Worm (Caenorhabditis elegans) whole organism, late embryonic: ENCODE results near the gene mev-1.
A peak's percentile ranks its signal among the peaks of the same experiment; 100 is the strongest.

ENCODE experiments used
- C08G9.2 ChIP-seq: sonication (generic microtip); optimal IDR thresholded peaks from 2 replicates; lab custom pipeline; 2016; ENCODE audit warnings: mild to moderate bottlenecking, missing genetic modification characterization, moderate library complexity, missing compliant biosample characterization
- F13H6.1 ChIP-seq: sonication (generic microtip); optimal IDR thresholded peaks from 2 replicates; lab custom pipeline; 2016; ENCODE audit warnings: missing genetic modification characterization, missing compliant biosample characterization
- T23F11.4 ChIP-seq: fragments of 200-800 bp; sonication (Bioruptor generic); optimal IDR thresholded peaks from 2 replicates; lab custom pipeline; 2018; ENCODE audit warnings: mild to moderate bottlenecking, missing genetic modification characterization, missing compliant biosample characterization
- ahr-1 ChIP-seq: sonication (generic microtip); optimal IDR thresholded peaks from 2 replicates; lab custom pipeline; 2016; ENCODE audit warnings: missing genetic modification characterization, missing compliant biosample characterization
- ceh-14 ChIP-seq: sonication (generic microtip); optimal IDR thresholded peaks from 2 replicates; lab custom pipeline; 2016; ENCODE audit warnings: missing genotype, missing genetic modification characterization, missing compliant biosample characterization
- ceh-18 ChIP-seq: sonication (generic microtip); optimal IDR thresholded peaks from 2 replicates; lab custom pipeline; 2016; ENCODE audit warnings: missing genetic modification characterization, missing compliant biosample characterization
- ceh-19 ChIP-seq: fragments of 200-800 bp; sonication (Bioruptor generic); optimal IDR thresholded peaks from 2 replicates; lab custom pipeline; 2018; ENCODE audit warnings: mild to moderate bottlenecking, missing genetic modification characterization, missing compliant biosample characterization
- ceh-22 ChIP-seq: sonication (generic microtip); optimal IDR thresholded peaks from 2 replicates; lab custom pipeline; 2017; ENCODE audit warnings: missing biosample characterization, missing genetic modification characterization
- ceh-6 ChIP-seq: fragments of 200-800 bp; sonication (Bioruptor generic); optimal IDR thresholded peaks from 2 replicates; lab custom pipeline; 2018; ENCODE audit warnings: mild to moderate bottlenecking, missing genetic modification characterization, missing compliant biosample characterization
- ceh-9 ChIP-seq: sonication (generic microtip); optimal IDR thresholded peaks from 2 replicates; lab custom pipeline; 2016; ENCODE audit warnings: mild to moderate bottlenecking, missing genetic modification characterization, inconsistent platforms, missing compliant biosample characterization
- dmd-4 ChIP-seq: sonication (generic microtip); optimal IDR thresholded peaks from 2 replicates; lab custom pipeline; 2016; ENCODE audit warnings: borderline replicate concordance, missing genetic modification characterization, missing compliant biosample characterization
- elt-2 ChIP-seq: sonication (generic microtip); optimal IDR thresholded peaks from 2 replicates; lab custom pipeline; 2016; ENCODE audit warnings: missing genetic modification reagents, missing genetic modification characterization, missing compliant biosample characterization
- ets-4 ChIP-seq: sonication (generic microtip); optimal IDR thresholded peaks from 2 replicates; lab custom pipeline; 2016; ENCODE audit warnings: missing genetic modification characterization, missing compliant biosample characterization
- eyg-1 ChIP-seq: sonication (generic microtip); optimal IDR thresholded peaks from 2 replicates; lab custom pipeline; 2016; ENCODE audit warnings: missing genotype, missing genetic modification characterization, missing compliant biosample characterization
- fax-1 ChIP-seq: sonication (generic microtip); optimal IDR thresholded peaks from 2 replicates; lab custom pipeline; 2016; ENCODE audit warnings: missing genotype, missing genetic modification characterization, missing compliant biosample characterization
- fkh-10 ChIP-seq: fragments of 150-350 bp; optimal IDR thresholded peaks from 2 replicates; lab custom pipeline; 2014; ENCODE audit warnings: missing biosample characterization, missing genetic modification reagents, missing genetic modification characterization
- fkh-6 ChIP-seq: sonication (generic microtip); optimal IDR thresholded peaks from 2 replicates; lab custom pipeline; 2016; ENCODE audit warnings: missing genetic modification characterization, missing compliant biosample characterization
- gmeb-2 ChIP-seq: sonication (generic microtip); optimal IDR thresholded peaks from 2 replicates; lab custom pipeline; 2016; ENCODE audit warnings: missing genetic modification characterization, inconsistent platforms, missing compliant biosample characterization
- hlh-13 ChIP-seq: fragments of 200-800 bp; sonication (Bioruptor generic); optimal IDR thresholded peaks from 2 replicates; lab custom pipeline; 2018; ENCODE audit warnings: mild to moderate bottlenecking, missing genetic modification characterization, missing compliant biosample characterization
- hlh-6 ChIP-seq: sonication (generic microtip); optimal IDR thresholded peaks from 2 replicates; lab custom pipeline; 2016; ENCODE audit warnings: missing genotype, missing genetic modification characterization, missing compliant biosample characterization
- lim-6 ChIP-seq: sonication (generic microtip); optimal IDR thresholded peaks from 2 replicates; lab custom pipeline; 2016; ENCODE audit warnings: missing genetic modification characterization, missing compliant biosample characterization
- lin-11 ChIP-seq: fragments of 200-800 bp; sonication (Bioruptor generic); optimal IDR thresholded peaks from 2 replicates; lab custom pipeline; 2018; ENCODE audit warnings: mild to moderate bottlenecking, missing genetic modification characterization, missing compliant biosample characterization
- madf-2 ChIP-seq: sonication (generic microtip); optimal IDR thresholded peaks from 2 replicates; lab custom pipeline; 2017; ENCODE audit warnings: missing genetic modification characterization, missing compliant biosample characterization
- nhr-232 ChIP-seq: sonication (generic microtip); optimal IDR thresholded peaks from 2 replicates; lab custom pipeline; 2016; ENCODE audit warnings: missing genetic modification characterization, missing compliant biosample characterization
- npax-4 ChIP-seq: sonication (generic microtip); optimal IDR thresholded peaks from 2 replicates; lab custom pipeline; 2016; ENCODE audit warnings: missing genetic modification characterization, missing compliant biosample characterization
- pag-3 ChIP-seq: sonication (generic microtip); optimal IDR thresholded peaks from 2 replicates; lab custom pipeline; 2016; ENCODE audit warnings: missing compliant biosample characterization, missing genetic modification characterization, borderline replicate concordance
- ref-2 ChIP-seq: sonication (generic microtip); optimal IDR thresholded peaks from 2 replicates; lab custom pipeline; 2016; ENCODE audit warnings: missing genetic modification characterization, missing compliant biosample characterization
- rnt-1 ChIP-seq: sonication (generic microtip); optimal IDR thresholded peaks from 2 replicates; lab custom pipeline; 2016; ENCODE audit warnings: missing genetic modification characterization, missing compliant biosample characterization
- sdc-2 ChIP-seq: sonication (generic microtip); optimal IDR thresholded peaks from 2 replicates; lab custom pipeline; 2016; ENCODE audit warnings: missing genotype, missing genetic modification characterization, missing compliant biosample characterization
- sox-4 ChIP-seq: sonication (generic microtip); optimal IDR thresholded peaks from 2 replicates; lab custom pipeline; 2017; ENCODE audit warnings: mild to moderate bottlenecking, missing genetic modification characterization, inconsistent platforms, missing compliant biosample characterization
- syd-9 ChIP-seq: sonication (generic microtip); optimal IDR thresholded peaks from 2 replicates; lab custom pipeline; 2016; ENCODE audit warnings: mild to moderate bottlenecking, missing genetic modification characterization, moderate library complexity, missing compliant biosample characterization
- tbx-2 ChIP-seq: sonication (generic microtip); optimal IDR thresholded peaks from 2 replicates; lab custom pipeline; 2016; ENCODE audit warnings: missing genetic modification characterization, missing compliant biosample characterization
- ttx-3 ChIP-seq: sonication (generic microtip); optimal IDR thresholded peaks from 2 replicates; lab custom pipeline; 2016; ENCODE audit warnings: missing genetic modification reagents, missing genetic modification characterization, missing compliant biosample characterization
- unc-86 ChIP-seq: sonication (generic microtip); optimal IDR thresholded peaks from 2 replicates; lab custom pipeline; 2016; ENCODE audit warnings: missing genetic modification characterization, missing compliant biosample characterization
- zip-5 ChIP-seq: sonication (generic microtip); optimal IDR thresholded peaks from 2 replicates; lab custom pipeline; 2016; ENCODE audit warnings: missing genetic modification characterization, missing compliant biosample characterization

Gene mev-1

ce11 chrIII:10353423-10353822, 19.3 kb downstream of the mev-1 start:
- TF ChIP-seq lim-6 (tag; lab: Kevin White, UChicago) (no peak), eyg-1 (tag; lab: Kevin White, UChicago) (no peak), sdc-2 (tag; lab: Kevin White, UChicago) (no peak), nhr-232 (tag; lab: Kevin White, UChicago) (no peak), ceh-9 (tag; lab: Kevin White, UChicago) (no peak), ceh-19 (GFP tag; lab: Kevin White, UChicago) (no peak), ceh-22 (tag; lab: Kevin White, UChicago) (no peak), sox-4 (no peak), ahr-1 (tag; lab: Kevin White, UChicago) (no peak), elt-2 (tag; lab: Kevin White, UChicago) (no peak), hlh-13 (GFP tag; lab: Kevin White, UChicago) (no peak), tbx-2 (tag; lab: Kevin White, UChicago) (no peak), dmd-4 (tag; lab: Kevin White, UChicago) (no peak)

ce11 chrIII:10354591-10354990, 20.5 kb downstream of the mev-1 start:
- TF ChIP-seq fax-1 (no peak), fkh-10 (no peak), ceh-14 (no peak), gmeb-2 (tag; lab: Kevin White, UChicago) (no peak), npax-4 (tag; lab: Kevin White, UChicago) (no peak), syd-9 (tag; lab: Kevin White, UChicago) (no peak), ceh-22 (tag; lab: Kevin White, UChicago) (no peak), eyg-1 (tag; lab: Kevin White, UChicago) (no peak), hlh-6 (tag; lab: Kevin White, UChicago) (no peak), fkh-6 (no peak), ceh-18 (tag; lab: Kevin White, UChicago) (no peak), rnt-1 (tag; lab: Kevin White, UChicago) (no peak), zip-5 (tag; lab: Kevin White, UChicago) (no peak)
- TF ChIP-seq, all 69 proteins: peak for 0

ce11 chrIII:10355382-10355781, 21.3 kb downstream of the mev-1 start, which contains the start of gene spp-1:
TSS of gene spp-1 (minus strand) at chrIII:10355668.
- TF ChIP-seq C08G9.2 (tag; lab: Kevin White, UChicago) (no peak), hlh-13 (GFP tag; lab: Kevin White, UChicago) (no peak), elt-2 (tag; lab: Kevin White, UChicago) (no peak), tbx-2 (tag; lab: Kevin White, UChicago) (no peak), lin-11 (tag; lab: Kevin White, UChicago) (no peak), T23F11.4 (GFP tag; lab: Kevin White, UChicago) (no peak), syd-9 (tag; lab: Kevin White, UChicago) (no peak), madf-2 (no peak), unc-86 (tag; lab: Kevin White, UChicago) (no peak), ttx-3 (tag; lab: Kevin White, UChicago) (no peak), hlh-6 (tag; lab: Kevin White, UChicago) (no peak), ceh-6 (GFP tag; lab: Kevin White, UChicago) (no peak), nhr-232 (tag; lab: Kevin White, UChicago) (no peak), F13H6.1 (tag; lab: Kevin White, UChicago) (no peak), ref-2 (tag; lab: Kevin White, UChicago) (no peak), ahr-1 (tag; lab: Kevin White, UChicago) (no peak)

- TF ChIP-seq gmeb-2 (tag; lab: Kevin White, UChicago) (no peak), pag-3 (tag; lab: Kevin White, UChicago) (no peak), ets-4 (tag; lab: Kevin White, UChicago) (no peak), elt-2 (tag; lab: Kevin White, UChicago) (peak; percentile 5)
These were observed 23.6 kb downstream of the mev-1 start, which contains the start of gene umps-1 for ce11 chrIII:10357598-10358186. TSS of gene umps-1 (minus strand) at chrIII:10357648.
